Worm (Caenorhabditis elegans) whole organism, L4 larva: ENCODE results near the gene bath-38.
"Not testable (repeated sequence)": the region's sequence is repeated elsewhere in the genome, so short reads cannot be mapped to it uniquely, and the experiment has no call there.

Source experiments
- R02D3.7 ChIP-seq: fragments of 150-350 bp; sonication (generic microtip); optimal IDR thresholded peaks from 3 replicates; lab custom pipeline; 2014; ENCODE audit warnings: missing biosample characterization, missing genetic modification characterization
- arid-1 ChIP-seq: fragments of 200-800 bp; sonication (Bioruptor generic); conservative IDR thresholded peaks from 2 replicates; pipeline ENCODE4 v1.3.6; 2022; ENCODE audit warnings: missing genetic modification reagents, missing genetic modification characterization, missing compliant biosample characterization
- ceh-82 ChIP-seq: sonication (generic microtip); optimal IDR thresholded peaks from 2 replicates; lab custom pipeline; 2017; ENCODE audit warnings: missing biosample characterization, missing genetic modification characterization
- fos-1 ChIP-seq: fragments of 150-350 bp; optimal IDR thresholded peaks from 2 replicates; lab custom pipeline; 2014; ENCODE audit warnings: missing biosample characterization, missing genetic modification characterization
- lim-7 ChIP-seq: fragments of 200-800 bp; sonication (Bioruptor generic); IDR thresholded peaks from 2 replicates; pipeline ENCODE4 v1.3.6; 2022; ENCODE audit warnings: missing genetic modification characterization, missing compliant biosample characterization
- mdl-1 ChIP-seq, 2 experiments: fragments of 150-350 bp in 1 of 2; sonication (generic microtip) in 1 of 2; optimal IDR thresholded peaks; 2 replicates each; lab custom pipeline; 2014 to 2017; ENCODE audit warnings: missing biosample characterization in 2 of 2, missing genetic modification characterization in 2 of 2
- nhr-28 ChIP-seq: fragments of 150-350 bp; optimal IDR thresholded peaks from 2 replicates; lab custom pipeline; 2014; ENCODE audit warnings: missing biosample characterization, missing genetic modification characterization
- unc-62 ChIP-seq, 3 experiments: fragments of 150-350 bp in 1 of 3; sonication (generic microtip); optimal IDR thresholded peaks in 2 of 3; peaks in 1 of 3; 1 replicate in 1 of 3; 2 replicates in 2 of 3; lab custom pipeline; 2014 to 2017; ENCODE audit warnings: missing biosample characterization in 3 of 3, missing genetic modification characterization in 3 of 3, missing genetic modification reagents in 3 of 3, missing genotype in 1 of 3

DNA sequence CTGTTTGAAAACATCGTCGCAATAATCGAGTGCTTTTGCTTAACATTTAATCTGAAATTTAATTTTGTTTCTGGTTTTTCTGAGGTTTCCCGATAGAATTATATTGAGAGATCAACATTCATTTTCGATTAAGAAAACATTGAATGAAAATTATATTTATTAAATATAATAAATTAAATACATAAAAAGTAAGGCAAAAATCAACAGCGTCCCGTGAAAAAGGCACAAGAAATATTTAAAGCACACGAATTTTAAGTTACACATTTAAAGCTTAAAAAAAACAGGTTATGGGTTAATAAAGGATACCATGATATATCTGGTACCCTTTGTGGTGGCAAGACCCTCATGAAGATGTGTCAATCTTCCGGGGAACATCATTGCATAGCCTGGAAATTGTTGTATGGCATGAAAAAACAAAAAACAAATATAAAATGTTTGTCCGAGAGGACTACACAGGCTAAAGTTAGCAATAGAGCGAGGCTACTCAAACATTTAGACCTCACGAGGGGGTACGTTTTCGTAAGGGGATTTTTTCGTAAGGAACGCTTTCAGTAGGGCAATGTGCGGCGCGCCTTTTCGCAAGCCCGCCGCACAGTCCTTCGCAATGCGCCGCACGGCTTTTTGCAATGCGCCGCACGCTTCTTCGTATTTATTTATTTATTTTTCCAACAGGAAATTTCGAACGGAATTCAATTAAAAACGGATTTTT, 11.8 kb downstream of the bath-38 start, which contains the start of gene mtcu-2:
- TF ChIP-seq arid-1 (peak; percentile 98), nhr-28 (tag; lab: Kevin White, UChicago) (peak; percentile 27), lim-7 (peak; percentile 83), mdl-1 (tag; optimal IDR thresholded peaks at IDR 0.05; lab: Kevin White, UChicago) (peak in 1 of 2 experiments; percentile 48)
- TF ChIP-seq fos-1 (tag; lab: Kevin White, UChicago); unc-62 (GFP tag; optimal IDR thresholded peaks at IDR 0.05 in 1 of 2; lab: Kevin White, UChicago); unc-62 (tag; optimal IDR thresholded peaks at IDR 0.05; lab: Kevin White, UChicago); R02D3.7; ceh-82: not testable (repeated sequence)
